Fruit fly (Drosophila melanogaster) whole organism, prepupa: ENCODE measurements around the gene SmydA-8.

ENCODE experiments used
- CG6163 ChIP-seq: fragments of 200-800 bp; sonication (Bioruptor generic); IDR thresholded peaks from 3 replicates; pipeline ENCODE4 v1.3.6; 2022; ENCODE audit warnings: missing biosample characterization, missing genetic modification characterization
- CG6792 ChIP-seq: fragments of 200-800 bp; sonication (Bioruptor generic); optimal IDR thresholded peaks from 3 replicates; lab custom pipeline; 2016; ENCODE audit warnings: missing biosample characterization, missing genetic modification characterization
- CG8119 ChIP-seq: fragments of 200-800 bp; sonication (Bioruptor generic); IDR thresholded peaks from 3 replicates; pipeline ENCODE4 v1.3.6; 2022; ENCODE audit warnings: missing biosample characterization, missing genetic modification characterization

- TF ChIP-seq CG6792 (GFP tag; lab: Kevin White, UChicago): no peak
- no peak for TF ChIP-seq CG8119 (GFP tag; lab: Robert Waterston, UW)
- TF ChIP-seq CG6163 (GFP tag; lab: Robert Waterston, UW): no peak
Measured at dm6 chrX:2170424-2170823, 43.2 kb downstream of the SmydA-8 start.
